Worm (Caenorhabditis elegans) whole organism, late embryonic: ENCODE measurements around the gene rrp-1.

Experiments
- dmd-4 ChIP-seq: sonication (generic microtip); optimal IDR thresholded peaks from 2 replicates; lab custom pipeline; 2016; ENCODE audit warnings: borderline replicate concordance, missing genetic modification characterization, missing compliant biosample characterization
- fkh-10 ChIP-seq: fragments of 150-350 bp; optimal IDR thresholded peaks from 2 replicates; lab custom pipeline; 2014; ENCODE audit warnings: missing biosample characterization, missing genetic modification reagents, missing genetic modification characterization
- hlh-13 ChIP-seq: fragments of 200-800 bp; sonication (Bioruptor generic); optimal IDR thresholded peaks from 2 replicates; lab custom pipeline; 2018; ENCODE audit warnings: mild to moderate bottlenecking, missing genetic modification characterization, missing compliant biosample characterization
- hlh-6 ChIP-seq: sonication (generic microtip); optimal IDR thresholded peaks from 2 replicates; lab custom pipeline; 2016; ENCODE audit warnings: missing genotype, missing genetic modification characterization, missing compliant biosample characterization
- odd-2 ChIP-seq: sonication (generic microtip); optimal IDR thresholded peaks from 2 replicates; lab custom pipeline; 2017; ENCODE audit warnings: antibody characterized with exemption, mild to moderate bottlenecking, missing genetic modification characterization, missing compliant biosample characterization
- pat-9 ChIP-seq: fragments of 200-800 bp; sonication (Bioruptor generic); optimal IDR thresholded peaks from 2 replicates; lab custom pipeline; 2018; ENCODE audit warnings: mild to moderate bottlenecking, missing genetic modification characterization, moderate library complexity, missing compliant biosample characterization
- pros-1 ChIP-seq: fragments of 150-350 bp; optimal IDR thresholded peaks from 2 replicates; lab custom pipeline; 2014; ENCODE audit warnings: missing biosample characterization, missing genetic modification reagents, missing genetic modification characterization
- tbx-2 ChIP-seq: sonication (generic microtip); optimal IDR thresholded peaks from 2 replicates; lab custom pipeline; 2016; ENCODE audit warnings: missing genetic modification characterization, missing compliant biosample characterization
- unc-86 ChIP-seq: sonication (generic microtip); optimal IDR thresholded peaks from 2 replicates; lab custom pipeline; 2016; ENCODE audit warnings: missing genetic modification characterization, missing compliant biosample characterization

DNA sequence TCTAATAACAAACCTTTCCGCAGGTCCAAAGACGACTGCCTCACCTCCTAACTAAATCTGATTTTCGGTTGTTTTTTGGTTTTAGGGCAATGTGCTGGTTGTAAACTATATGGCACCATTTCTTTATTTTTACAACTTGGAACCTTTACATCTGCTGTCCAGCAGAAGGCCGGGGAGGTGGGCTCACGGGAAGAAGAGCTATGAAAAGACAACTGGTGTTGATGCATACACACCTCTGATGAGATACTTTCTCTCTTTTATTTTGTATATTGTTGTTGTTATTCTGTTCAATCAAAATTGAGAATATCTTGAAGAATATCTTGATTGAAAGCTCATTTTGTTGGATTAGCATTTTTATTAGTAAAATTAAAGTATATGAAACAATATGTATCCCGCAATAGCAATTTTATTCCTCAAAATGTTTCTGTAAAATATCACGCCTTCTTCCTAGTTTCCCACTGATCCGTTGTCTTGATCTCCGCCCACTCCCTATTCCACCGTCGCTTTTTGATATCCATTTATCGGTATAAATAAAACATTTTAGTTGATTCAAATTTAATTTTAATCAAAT, 4.4 kb downstream of the rrp-1 start, which contains the start of gene dhp-2:
- no peak for TF ChIP-seq hlh-6 (tag; lab: Kevin White, UChicago)
- TF ChIP-seq dmd-4 (tag; lab: Kevin White, UChicago), result no peak
- no peak for TF ChIP-seq odd-2 (tag; lab: Kevin White, UChicago)
- TF ChIP-seq hlh-13, result no peak
- TF ChIP-seq unc-86, result no peak
- TF ChIP-seq fkh-10 (GFP tag; lab: Kevin White, UChicago), result no peak
- TF ChIP-seq pros-1 (tag; lab: Kevin White, UChicago), result no peak
- TF ChIP-seq tbx-2, result no peak
- no peak for TF ChIP-seq pat-9 (tag; lab: Kevin White, UChicago)
